Worm (Caenorhabditis elegans): ENCODE results near the gene mrps-9.
A peak's percentile ranks its signal among the peaks of the same experiment; 100 is the strongest.

The mrps-9 gene

ce11 chrIII:8307356-8307755 lies 41.5 kb downstream of the mrps-9 start, which contains the start of the genes F10E9.7 and F10E9.5:
F10E9.7 (minus strand) TSS chrIII:8307441.
F10E9.5 (plus strand) TSS chrIII:8307592.
- TF ChIP-seq nhr-237 (tag; optimal IDR thresholded peaks at IDR 0.05) (no peak), nhr-129 (tag; optimal IDR thresholded peaks at IDR 0.05) (peak; percentile 32), ztf-11 (tag; optimal IDR thresholded peaks at IDR 0.05) (no peak), elt-3 (tag; optimal IDR thresholded peaks at IDR 0.05) (no peak), lin-11 (tag; optimal IDR thresholded peaks at IDR 0.05) (peak; percentile 46), nhr-12 (tag; optimal IDR thresholded peaks at IDR 0.05) (no peak), ceh-16 (tag; optimal IDR thresholded peaks at IDR 0.05) (no peak), nhr-11 (tag; optimal IDR thresholded peaks at IDR 0.05) (no peak), aly-2 (tag; optimal IDR thresholded peaks at IDR 0.05) (no peak), sem-4 (tag; optimal IDR thresholded peaks at IDR 0.05) (peak; percentile 95), blmp-1 (tag; optimal IDR thresholded peaks at IDR 0.05; ENCODE audit: insufficient read depth) (peak; percentile 56), gmeb-1 (tag; optimal IDR thresholded peaks at IDR 0.05) (peak; percentile 92), R02D3.7 (tag; optimal IDR thresholded peaks at IDR 0.05) (no peak), ztf-4 (tag; optimal IDR thresholded peaks at IDR 0.05) (peak; percentile 67), F13H6.1 (tag; optimal IDR thresholded peaks at IDR 0.05) (peak; percentile 89), elt-1 (tag; optimal IDR thresholded peaks at IDR 0.05) (no peak), egl-27 (tag; optimal IDR thresholded peaks at IDR 0.05) (peak; percentile 72), crh-2 (tag; optimal IDR thresholded peaks at IDR 0.05) (peak; percentile 95), sma-9 (GFP tag; optimal IDR thresholded peaks at IDR 0.05) (peak; percentile 96), sma-9 (tag; optimal IDR thresholded peaks at IDR 0.05) (no peak), ztf-1 (GFP tag; conservative IDR thresholded peaks at IDR 0.05) (no peak), sma-3 (GFP tag; optimal IDR thresholded peaks at IDR 0.05) (peak; percentile 96), lsy-2 (tag; optimal IDR thresholded peaks at IDR 0.05) (peak; percentile 75 to 96), mbf-1 (tag; optimal IDR thresholded peaks at IDR 0.05) (no peak), nhr-25 (tag; optimal IDR thresholded peaks at IDR 0.05) (peak; percentile 83), alr-1 (tag; optimal IDR thresholded peaks at IDR 0.05) (no peak), nhr-21 (tag; optimal IDR thresholded peaks at IDR 0.05) (peak; percentile 74), peb-1 (tag; optimal IDR thresholded peaks at IDR 0.05) (no peak), unc-62 (GFP tag; optimal IDR thresholded peaks at IDR 0.05) (no peak), mab-5 (tag; optimal IDR thresholded peaks at IDR 0.05) (peak; percentile 27), zag-1 (tag; optimal IDR thresholded peaks at IDR 0.05) (no peak), lin-13 (GFP tag; optimal IDR thresholded peaks at IDR 0.05) (peak; percentile 84), unc-39 (tag; optimal IDR thresholded peaks at IDR 0.05) (no peak), ceh-82 (tag; optimal IDR thresholded peaks at IDR 0.05) (no peak), mdl-1 (tag; optimal IDR thresholded peaks at IDR 0.05) (no peak), nhr-10 (tag; optimal IDR thresholded peaks at IDR 0.05) (peak; percentile 40), fos-1 (tag; optimal IDR thresholded peaks at IDR 0.05) (peak; percentile 84), skn-1 (tag; optimal IDR thresholded peaks at IDR 0.05) (peak; percentile 36), snpc-4 (tag; optimal IDR thresholded peaks at IDR 0.05) (peak; percentile 77), ama-1 (optimal IDR thresholded peaks at IDR 0.05) (no peak), Y55F3AM.14 (GFP tag; optimal IDR thresholded peaks at IDR 0.05) (no peak), nhr-6 (tag; optimal IDR thresholded peaks at IDR 0.05) (peak; percentile 77), unc-55 (GFP tag; optimal IDR thresholded peaks at IDR 0.05) (peak; percentile 92), ZK546.5 (tag; optimal IDR thresholded peaks at IDR 0.05) (no peak), lin-39 (tag; optimal IDR thresholded peaks at IDR 0.05) (no peak), nhr-77 (tag; optimal IDR thresholded peaks at IDR 0.05) (peak; percentile 43), dmd-4 (tag; optimal IDR thresholded peaks at IDR 0.05) (no peak), nhr-23 (tag; optimal IDR thresholded peaks at IDR 0.05) (no peak), C34F6.9 (tag; optimal IDR thresholded peaks at IDR 0.05) (peak; percentile 94)
